Fruit fly (Drosophila melanogaster) whole organism, embryonic: ENCODE measurements around the gene CAH6.

Source experiments
- Asciz ChIP-seq: fragments of 200-800 bp; sonication (Bioruptor generic); optimal IDR thresholded peaks from 2 replicates; lab custom pipeline; 2017; ENCODE audit warnings: missing biosample characterization, mild to moderate bottlenecking, missing genetic modification characterization, missing genetic modification reagents
- Atf-2 ChIP-seq: fragments of 200-800 bp; sonication (Bioruptor generic); optimal IDR thresholded peaks from 2 replicates; lab custom pipeline; 2016; ENCODE audit warnings: missing biosample characterization, missing genetic modification characterization
- Bteb2 ChIP-seq: fragments of 200-800 bp; sonication (Bioruptor generic); optimal IDR thresholded peaks from 2 replicates; lab custom pipeline; 2016; ENCODE audit warnings: missing biosample characterization, missing genetic modification characterization
- CG10321 ChIP-seq: fragments of 200-800 bp; sonication (Bioruptor generic); IDR thresholded peaks from 2 replicates; pipeline ENCODE4 v1.3.6; 2022; ENCODE audit warnings: missing biosample characterization, missing genetic modification characterization
- CG10654 ChIP-seq: fragments of 200-800 bp; sonication (Bioruptor generic); optimal IDR thresholded peaks from 2 replicates; lab custom pipeline; 2016; ENCODE audit warnings: missing biosample characterization, missing genetic modification characterization
- CG11085 ChIP-seq: fragments of 200-800 bp; sonication (Bioruptor generic); IDR thresholded peaks from 2 replicates; pipeline ENCODE4 v1.3.6; 2022; ENCODE audit warnings: missing biosample characterization, missing genetic modification characterization
- CG11560 ChIP-seq: fragments of 200-800 bp; sonication (Bioruptor generic); IDR thresholded peaks from 3 replicates; pipeline ENCODE4 v1.3.6; 2022; ENCODE audit warnings: missing biosample characterization, missing genetic modification characterization
- CG12744 ChIP-seq: fragments of 200-800 bp; sonication (Bioruptor generic); optimal IDR thresholded peaks from 2 replicates; lab custom pipeline; 2016; ENCODE audit warnings: missing biosample characterization, missing genetic modification characterization
- CG14441 ChIP-seq: fragments of 200-800 bp; sonication (Bioruptor generic); IDR thresholded peaks from 2 replicates; pipeline ENCODE4 v1.3.6; 2022; ENCODE audit warnings: missing biosample characterization, missing genetic modification characterization
- CG15011 ChIP-seq: fragments of 200-800 bp; sonication (Bioruptor generic); optimal IDR thresholded peaks from 3 replicates; lab custom pipeline; 2018; ENCODE audit warnings: missing biosample characterization, mild to moderate bottlenecking, missing genetic modification characterization
- CG1529 ChIP-seq: fragments of 200-800 bp; sonication (Bioruptor generic); optimal IDR thresholded peaks from 3 replicates; lab custom pipeline; 2018; ENCODE audit warnings: missing biosample characterization, missing genetic modification characterization
- CG17385 ChIP-seq: fragments of 200-800 bp; sonication (Bioruptor generic); optimal IDR thresholded peaks from 3 replicates; lab custom pipeline; 2018; ENCODE audit warnings: missing biosample characterization, mild to moderate bottlenecking, missing genetic modification characterization
- CG30020 ChIP-seq: fragments of 200-800 bp; optimal IDR thresholded peaks from 2 replicates; lab custom pipeline; 2019; ENCODE audit warnings: missing biosample characterization, mild to moderate bottlenecking, missing genetic modification characterization, moderate library complexity
- CG30403 ChIP-seq: fragments of 200-800 bp; sonication (Bioruptor generic); optimal IDR thresholded peaks from 3 replicates; lab custom pipeline; 2016; ENCODE audit warnings: missing biosample characterization, missing genetic modification characterization
- CG31365 ChIP-seq: fragments of 200-800 bp; sonication (Bioruptor generic); optimal IDR thresholded peaks from 2 replicates; lab custom pipeline; 2018; ENCODE audit warnings: missing biosample characterization, mild to moderate bottlenecking, missing genetic modification characterization
- CG32767 ChIP-seq: fragments of 200-800 bp; sonication (Bioruptor generic); IDR thresholded peaks from 2 replicates; pipeline ENCODE4 v1.3.6; 2022; ENCODE audit warnings: missing biosample characterization, missing genetic modification characterization
- CG4404 ChIP-seq: fragments of 200-800 bp; sonication (Bioruptor generic); IDR thresholded peaks from 2 replicates; pipeline ENCODE4 v1.3.6; 2022; ENCODE audit warnings: missing biosample characterization, missing genetic modification characterization
- CG4854 ChIP-seq: fragments of 200-800 bp; sonication (Bioruptor generic); optimal IDR thresholded peaks from 2 replicates; lab custom pipeline; 2016; ENCODE audit warnings: missing biosample characterization, missing genetic modification characterization, inconsistent platforms
- CG7271 ChIP-seq: fragments of 200-800 bp; sonication (Bioruptor generic); optimal IDR thresholded peaks from 2 replicates; lab custom pipeline; 2018; ENCODE audit warnings: missing biosample characterization, mild to moderate bottlenecking, missing genetic modification characterization, moderate library complexity
- CG8089 ChIP-seq: fragments of 200-800 bp; sonication (Bioruptor generic); optimal IDR thresholded peaks from 3 replicates; lab custom pipeline; 2016; ENCODE audit warnings: missing biosample characterization, missing genetic modification characterization
- CG9876 ChIP-seq: fragments of 200-800 bp; sonication (Bioruptor generic); optimal IDR thresholded peaks from 2 replicates; lab custom pipeline; 2016; ENCODE audit warnings: missing biosample characterization, missing genetic modification characterization
- D ChIP-seq, 2 experiments: fragments of 200-800 bp in 1 of 2; fragments of >200 bp in 1 of 2; sonication (Bioruptor generic) in 1 of 2; optimal IDR thresholded peaks; 2 replicates in 1 of 2; 3 replicates in 1 of 2; lab custom pipeline; 2017; ENCODE audit warnings: mild to moderate bottlenecking in 1 of 2, missing biosample characterization in 1 of 2, missing genetic modification characterization in 1 of 2, missing genetic modification reagents in 1 of 2
- Dad ChIP-seq: fragments of 200-800 bp; sonication (Bioruptor generic); optimal IDR thresholded peaks from 3 replicates; lab custom pipeline; 2016; ENCODE audit warnings: missing biosample characterization, missing genetic modification characterization
- Eip74EF ChIP-seq, 2 experiments: fragments of 200-800 bp in 1 of 2; fragments of >200 bp in 1 of 2; sonication (Bioruptor generic) in 1 of 2; optimal IDR thresholded peaks; 2 replicates each; lab custom pipeline; 2017 to 2019; ENCODE audit warnings: missing biosample characterization in 2 of 2, missing genetic modification characterization in 2 of 2, mild to moderate bottlenecking in 1 of 2, moderate library complexity in 1 of 2
- Mad ChIP-seq: fragments of 200-800 bp; sonication (Bioruptor generic); optimal IDR thresholded peaks from 2 replicates; lab custom pipeline; 2016; ENCODE audit warnings: missing biosample characterization, missing genetic modification characterization
- Max ChIP-seq: fragments of 200-800 bp; sonication (Bioruptor generic); optimal IDR thresholded peaks from 2 replicates; lab custom pipeline; 2016; ENCODE audit warnings: missing biosample characterization, mild to moderate bottlenecking, missing genetic modification characterization
- Mrtf ChIP-seq: fragments of 200-800 bp; sonication (Bioruptor generic); IDR thresholded peaks from 3 replicates; pipeline ENCODE4 v1.3.6; 2022; ENCODE audit warnings: missing biosample characterization, missing genetic modification characterization
- Nf-YC ChIP-seq: fragments of 200-800 bp; optimal IDR thresholded peaks from 3 replicates; lab custom pipeline; 2019; ENCODE audit warnings: missing biosample characterization, mild to moderate bottlenecking, missing genetic modification characterization, moderate library complexity
- Opbp ChIP-seq: fragments of 200-800 bp; sonication (Bioruptor generic); IDR thresholded peaks from 3 replicates; pipeline ENCODE4 v1.3.6; 2022; ENCODE audit warnings: missing biosample characterization, missing genetic modification characterization; ENCODE audit not compliant: partially characterized antibody
- Poxn ChIP-seq: fragments of 200-800 bp; sonication (Bioruptor generic); IDR thresholded peaks from 2 replicates; pipeline ENCODE4 v1.3.6; 2022; ENCODE audit warnings: missing biosample characterization, missing genetic modification characterization
- Rfx ChIP-seq: fragments of 200-800 bp; sonication (Bioruptor generic); IDR thresholded peaks from 2 replicates; pipeline ENCODE4 v1.3.6; 2022; ENCODE audit warnings: missing biosample characterization, missing genetic modification characterization
- Spps ChIP-seq: fragments of 200-800 bp; sonication (Bioruptor generic); optimal IDR thresholded peaks from 2 replicates; lab custom pipeline; 2018; ENCODE audit warnings: missing biosample characterization, mild to moderate bottlenecking, missing genetic modification characterization
- Sry-β ChIP-seq: fragments of 200-800 bp; sonication (Bioruptor generic); optimal IDR thresholded peaks from 2 replicates; lab custom pipeline; 2018; ENCODE audit warnings: missing biosample characterization, mild to moderate bottlenecking, missing genetic modification characterization, moderate library complexity
- ara ChIP-seq: fragments of 200-800 bp; sonication (Bioruptor generic); IDR thresholded peaks from 2 replicates; pipeline ENCODE4 v1.3.6; 2022; ENCODE audit warnings: missing biosample characterization, missing genetic modification characterization
- bcd ChIP-seq: fragments of 200-800 bp; sonication (Bioruptor generic); optimal IDR thresholded peaks from 2 replicates; lab custom pipeline; 2017; ENCODE audit warnings: missing biosample characterization, mild to moderate bottlenecking, missing genetic modification characterization
- cg ChIP-seq: fragments of 200-800 bp; sonication (Bioruptor generic); optimal IDR thresholded peaks from 3 replicates; lab custom pipeline; 2019; ENCODE audit warnings: missing biosample characterization, mild to moderate bottlenecking, missing genetic modification characterization, moderate library complexity
- crol ChIP-seq: fragments of 200-800 bp; sonication (Bioruptor generic); IDR thresholded peaks from 2 replicates; pipeline ENCODE4 v1.3.6; 2022; ENCODE audit warnings: missing biosample characterization, missing genetic modification characterization
- dimm ChIP-seq: fragments of 200-800 bp; sonication (Bioruptor generic); IDR thresholded peaks from 2 replicates; pipeline ENCODE4 v1.3.6; 2022; ENCODE audit warnings: missing biosample characterization, missing genetic modification characterization
- hb ChIP-seq: fragments of 200-800 bp; sonication (Bioruptor generic); IDR thresholded peaks from 3 replicates; pipeline ENCODE4 v1.3.6; 2022; ENCODE audit warnings: missing biosample characterization, missing genetic modification characterization; ENCODE audit not compliant: partially characterized antibody
- nerfin-2 ChIP-seq: fragments of 200-800 bp; sonication (Bioruptor generic); IDR thresholded peaks from 2 replicates; pipeline ENCODE4 v1.3.6; 2022; ENCODE audit warnings: missing biosample characterization, missing genetic modification characterization; ENCODE audit not compliant: partially characterized antibody
- pros ChIP-seq: fragments of 200-800 bp; sonication (Bioruptor generic); optimal IDR thresholded peaks from 3 replicates; lab custom pipeline; 2019; ENCODE audit warnings: missing biosample characterization, mild to moderate bottlenecking, missing genetic modification characterization, moderate library complexity
- sqz ChIP-seq: fragments of 200-800 bp; sonication (Bioruptor generic); optimal IDR thresholded peaks from 3 replicates; lab custom pipeline; 2018; ENCODE audit warnings: missing biosample characterization, mild to moderate bottlenecking, missing genetic modification characterization
- tio ChIP-seq: fragments of 200-800 bp; sonication (Bioruptor generic); optimal IDR thresholded peaks from 2 replicates; lab custom pipeline; 2017; ENCODE audit warnings: missing biosample characterization, missing genetic modification characterization, inconsistent platforms
- trh ChIP-seq: fragments of 200-800 bp; sonication (Bioruptor generic); optimal IDR thresholded peaks from 2 replicates; lab custom pipeline; 2016; ENCODE audit warnings: missing biosample characterization, missing genetic modification characterization
- twi ChIP-seq: fragments of 200-800 bp; optimal IDR thresholded peaks from 2 replicates; lab custom pipeline; 2019; ENCODE audit warnings: missing biosample characterization, mild to moderate bottlenecking, missing genetic modification characterization, moderate library complexity
- usp ChIP-seq: fragments of >200 bp; optimal IDR thresholded peaks from 2 replicates; lab custom pipeline; 2017; ENCODE audit warnings: missing biosample characterization, missing genetic modification characterization
- zen ChIP-seq: fragments of 200-800 bp; sonication (Bioruptor generic); optimal IDR thresholded peaks from 3 replicates; lab custom pipeline; 2018; ENCODE audit warnings: missing biosample characterization, mild to moderate bottlenecking, missing genetic modification characterization, moderate library complexity
- zfh1 ChIP-seq: fragments of 200-800 bp; sonication (Bioruptor generic); IDR thresholded peaks from 3 replicates; pipeline ENCODE4 v1.3.6; 2022; ENCODE audit warnings: missing biosample characterization, missing genetic modification characterization

Gene CAH6

DNA sequence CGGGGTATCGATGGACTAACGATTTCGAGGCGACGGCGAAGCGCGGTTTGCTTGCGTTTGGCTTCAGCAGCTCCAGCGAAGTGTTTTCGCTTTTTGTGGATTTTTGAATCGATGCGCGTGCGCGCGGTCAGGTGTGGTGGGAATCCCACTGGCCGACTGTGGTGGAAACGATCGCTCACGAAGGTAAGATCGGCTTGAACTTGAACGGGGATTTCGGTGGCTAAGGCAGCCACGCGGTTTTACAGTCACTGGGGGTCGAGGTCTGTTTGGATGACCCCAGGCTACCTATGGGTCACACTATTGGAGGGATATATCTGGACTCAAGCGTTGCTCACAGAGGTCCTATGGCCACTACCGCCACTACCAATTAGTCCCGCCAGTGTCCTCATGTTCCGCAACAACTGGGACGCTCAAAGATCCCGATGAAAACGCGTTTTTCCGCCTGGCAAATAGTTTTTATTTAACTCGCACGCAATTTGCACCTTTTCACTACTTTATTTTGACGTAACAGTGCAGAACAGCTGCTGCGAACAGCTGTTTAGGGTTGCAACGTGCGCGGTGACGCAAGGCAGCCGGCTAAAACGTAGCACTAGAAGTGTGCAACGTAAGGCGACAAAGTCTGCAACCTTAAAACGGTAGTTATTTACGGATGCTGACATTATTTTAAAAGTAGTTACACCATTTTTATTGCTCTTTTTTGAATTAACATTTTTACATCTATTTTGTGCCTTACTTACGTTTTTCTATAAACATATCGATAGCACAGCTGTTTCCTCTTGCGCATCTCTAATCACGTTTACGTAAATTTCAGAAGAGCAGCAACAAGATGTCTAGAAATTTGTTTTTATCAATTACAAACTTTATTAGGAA, 5.1 kb upstream of the CAH6 start, which contains the start of the genes qless and mRpL32 (continued):
- TF ChIP-seq cg (GFP tag; lab: Kevin White, UChicago) (no peak), Nf-YC (tag; lab: Kevin White, UChicago) (no peak), CG7271 (tag; lab: Kevin White, UChicago) (no peak), CG10321 (GFP tag; lab: Robert Waterston, UW) (no peak), CG10654 (GFP tag; lab: Kevin White, UChicago) (peak; percentile 72), sqz (no peak), pros (no peak), Max (GFP tag; lab: Kevin White, UChicago) (peak; percentile 76), Rfx (peak; percentile 81; the same call in 1 of the 2 replicates), dimm (GFP tag; lab: Robert Waterston, UW) (no peak; the same call in 1 of the 2 replicates), zfh1 (peak; percentile 90), CG30020 (peak; percentile 15), Sry-β (GFP tag; lab: Kevin White, UChicago) (peak; percentile 21), crol (GFP tag; lab: Robert Waterston, UW) (no peak), CG8089 (GFP tag; lab: Kevin White, UChicago) (no peak), usp (GFP tag; lab: Kevin White, UChicago) (no peak), CG32767 (peak; percentile 54), Opbp (peak; percentile 24; the same call in 1 of the 3 replicates), CG4404 (GFP tag; lab: Robert Waterston, UW) (peak; percentile 74), tio (no peak), CG4854 (GFP tag; lab: Kevin White, UChicago) (peak; percentile 48), Mrtf (GFP tag; lab: Robert Waterston, UW) (peak; percentile 53; the same call in 1 of the 3 replicates), CG30403 (GFP tag; lab: Kevin White, UChicago) (peak; percentile 72), Atf-2 (GFP tag; lab: Kevin White, UChicago) (peak; percentile 25), Mad (GFP tag; lab: Kevin White, UChicago) (no peak), Bteb2 (GFP tag; lab: Kevin White, UChicago) (peak; percentile 28), trh (GFP tag; lab: Kevin White, UChicago) (no peak), Eip74EF (GFP tag; optimal IDR thresholded peaks at IDR 0.05; lab: Kevin White, UChicago) (no peak), Asciz (GFP tag; lab: Kevin White, UChicago) (no peak), CG31365 (tag; lab: Kevin White, UChicago) (no peak), CG15011 (no peak), nerfin-2 (GFP tag; lab: Robert Waterston, UW) (0 out of 2 replicates have a peak, but pooled peaks have one; percentile 13), ara (GFP tag; lab: Robert Waterston, UW) (peak; percentile 94), zen (tag; lab: Kevin White, UChicago) (peak; percentile 51), CG17385 (GFP tag; lab: Kevin White, UChicago) (peak; percentile 27), Dad (GFP tag; lab: Kevin White, UChicago) (peak; percentile 89), D (optimal IDR thresholded peaks at IDR 0.05; lab: Kevin White, UChicago) (no peak), D (GFP tag; optimal IDR thresholded peaks at IDR 0.05; lab: Kevin White, UChicago) (peak; percentile 40), hb (GFP tag; lab: Robert Waterston, UW) (no peak), CG12744 (GFP tag; lab: Kevin White, UChicago) (no peak), CG14441 (GFP tag; lab: Robert Waterston, UW) (peak; percentile 88), Poxn (GFP tag; lab: Robert Waterston, UW) (no peak), CG11560 (peak; percentile 27; the same call in 1 of the 3 replicates), CG11085 (GFP tag; lab: Robert Waterston, UW) (peak; percentile 51; the same call in 1 of the 2 replicates), bcd (GFP tag; lab: Kevin White, UChicago) (peak; percentile 41), CG1529 (GFP tag; lab: Kevin White, UChicago) (no peak), Spps (tag; lab: Kevin White, UChicago) (peak; percentile 26), CG9876 (GFP tag; lab: Kevin White, UChicago) (peak; percentile 4), twi (tag; lab: Kevin White, UChicago) (no peak)
